Fruit fly (Drosophila melanogaster): ENCODE data around the gene ppan.
A peak's percentile ranks its signal among the peaks of the same experiment; 100 is the strongest.

- peak; percentile 33 for TF ChIP-seq CG12768 (GFP tag; optimal IDR thresholded peaks at IDR 0.05)
- no peak for TF ChIP-seq Hr96 (GFP tag; optimal IDR thresholded peaks at IDR 0.05)
- peak; percentile 2 for TF ChIP-seq Crg-1 (GFP tag; optimal IDR thresholded peaks at IDR 0.05)
- peak; percentile 26 for TF ChIP-seq pad (GFP tag; optimal IDR thresholded peaks at IDR 0.05)
- TF ChIP-seq tj (GFP tag; optimal IDR thresholded peaks at IDR 0.05): peak; percentile 19
- peak; percentile 29 for TF ChIP-seq ovo (GFP tag; optimal IDR thresholded peaks at IDR 0.05)
- TF ChIP-seq Mnt (GFP tag; optimal IDR thresholded peaks at IDR 0.05): peak; percentile 45
- TF ChIP-seq cic (GFP tag; optimal IDR thresholded peaks at IDR 0.05): peak; percentile 94
- TF ChIP-seq CG7101 (tag; optimal IDR thresholded peaks at IDR 0.05): peak; percentile 60
- TF ChIP-seq kay (GFP tag; ENCODE audit: borderline replicate concordance): peak; percentile 71
- no peak for TF ChIP-seq CG1620 (GFP tag; optimal IDR thresholded peaks at IDR 0.05)
- TF ChIP-seq Clk (GFP tag; optimal IDR thresholded peaks at IDR 0.05): peak; percentile 50
- peak; percentile 28 for TF ChIP-seq CG11617 (GFP tag; optimal IDR thresholded peaks at IDR 0.05)
- TF ChIP-seq cnc (optimal IDR thresholded peaks at IDR 0.05): no peak
Observed at dm6 chr3R:21156572-21157480, 40.8 kb downstream of the ppan start.
